ENCODE assay signal across 1 fruit fly cellular context in genomic region chr3R:25047504-25047903, dm6.
TF ChIP-seq lines count a peak whose summit lies in the region.

Gene CG11790, plus strand, starts transcription at chr3R:25047706.

TF ChIP-seq in whole organism, embryonic, 481 proteins besides CTCF, POLR2A, EP300 and RAD21 (continued from another document and continues in another):
- TF ChIP-seq cato (GFP tag; optimal IDR thresholded peaks at IDR 0.05; lab: Kevin White, UChicago; ENCODE audit: borderline replicate concordance) (no peak), her (GFP tag; optimal IDR thresholded peaks at IDR 0.05; lab: Kevin White, UChicago) (peak; percentile 55), CG32532 (GFP tag; IDR thresholded peaks at IDR 0.05; lab: Robert Waterston, UW) (peak; percentile 43; the same call in 1 of the 2 replicates), CG12391 (tag; optimal IDR thresholded peaks at IDR 0.05; lab: Kevin White, UChicago) (no peak), Dp (GFP tag; optimal IDR thresholded peaks at IDR 0.05; lab: Kevin White, UChicago) (peak; percentile 7), Doc2 (GFP tag; IDR thresholded peaks at IDR 0.05; lab: Robert Waterston, UW) (no peak), dm (GFP tag; optimal IDR thresholded peaks at IDR 0.05; lab: Kevin White, UChicago) (no peak), CG34376 (GFP tag; optimal IDR thresholded peaks at IDR 0.05; lab: Kevin White, UChicago) (no peak), chinmo (GFP tag; IDR thresholded peaks at IDR 0.05; lab: Robert Waterston, UW; ENCODE audit: partially characterized antibody) (0 out of 4 replicates have a peak, but pooled peaks have one; percentile 42), hth (optimal IDR thresholded peaks at IDR 0.05; lab: Kevin White, UChicago) (no peak), CG33213 (GFP tag; optimal IDR thresholded peaks at IDR 0.05; lab: Kevin White, UChicago) (no peak), CG1529 (GFP tag; optimal IDR thresholded peaks at IDR 0.05; lab: Kevin White, UChicago) (no peak), sug (tag; optimal IDR thresholded peaks at IDR 0.05; lab: Kevin White, UChicago) (no peak), h (optimal IDR thresholded peaks at IDR 0.05; lab: Kevin White, UChicago) (no peak), org-1 (GFP tag; optimal IDR thresholded peaks at IDR 0.05; lab: Kevin White, UChicago) (no peak), Gug (GFP tag; IDR thresholded peaks at IDR 0.05; lab: Robert Waterston, UW) (no peak; the same call in 3 of the 4 replicates), CG12942 (GFP tag; optimal IDR thresholded peaks at IDR 0.05; lab: Kevin White, UChicago) (no peak), CG10147 (GFP tag; optimal IDR thresholded peaks at IDR 0.05; lab: Kevin White, UChicago) (no peak), CG14710 (tag; optimal IDR thresholded peaks at IDR 0.05; lab: Kevin White, UChicago) (no peak), Mes4 (GFP tag; optimal IDR thresholded peaks at IDR 0.05; lab: Kevin White, UChicago) (no peak), corto (GFP tag; optimal IDR thresholded peaks at IDR 0.05; lab: Kevin White, UChicago) (no peak), CG17361 (GFP tag; IDR thresholded peaks at IDR 0.05; lab: Robert Waterston, UW) (no peak), gsb-n (tag; optimal IDR thresholded peaks at IDR 0.05; lab: Kevin White, UChicago) (no peak), NC2β (GFP tag; optimal IDR thresholded peaks at IDR 0.05; lab: Kevin White, UChicago) (no peak), CG10209 (GFP tag; optimal IDR thresholded peaks at IDR 0.05; lab: Kevin White, UChicago) (no peak), CG9215 (GFP tag; IDR thresholded peaks at IDR 0.05; lab: Robert Waterston, UW) (no peak), fd96Cb (tag; optimal IDR thresholded peaks at IDR 0.05; lab: Kevin White, UChicago) (no peak), ewg (GFP tag; optimal IDR thresholded peaks at IDR 0.05; lab: Kevin White, UChicago) (no peak), PHDP (tag; optimal IDR thresholded peaks at IDR 0.05; lab: Kevin White, UChicago) (peak; percentile 4), ems (GFP tag; optimal IDR thresholded peaks at IDR 0.05; lab: Kevin White, UChicago) (no peak), ERR (GFP tag; optimal IDR thresholded peaks at IDR 0.05; lab: Kevin White, UChicago) (no peak), CG10431 (GFP tag; optimal IDR thresholded peaks at IDR 0.05; lab: Kevin White, UChicago) (no peak), tll (GFP tag; optimal IDR thresholded peaks at IDR 0.05; lab: Kevin White, UChicago) (no peak), en (GFP tag; optimal IDR thresholded peaks at IDR 0.05; lab: Kevin White, UChicago) (no peak), Six4 (GFP tag; optimal IDR thresholded peaks at IDR 0.05; lab: Kevin White, UChicago) (peak; percentile 3), CG6813 (GFP tag; optimal IDR thresholded peaks at IDR 0.05; lab: Kevin White, UChicago) (no peak), knrl (GFP tag; IDR thresholded peaks at IDR 0.05; lab: Robert Waterston, UW; ENCODE audit: partially characterized antibody) (peak; percentile 73; the same call in 1 of the 3 replicates), CG8944 (GFP tag; optimal IDR thresholded peaks at IDR 0.05; lab: Kevin White, UChicago) (no peak), repo (GFP tag; optimal IDR thresholded peaks at IDR 0.05; lab: Kevin White, UChicago) (no peak), Hand (GFP tag; optimal IDR thresholded peaks at IDR 0.05; lab: Kevin White, UChicago) (no peak), Atf-2 (GFP tag; optimal IDR thresholded peaks at IDR 0.05; lab: Kevin White, UChicago) (no peak), zfh2 (GFP tag; optimal IDR thresholded peaks at IDR 0.05; lab: Kevin White, UChicago) (peak; percentile 2), zen2 (GFP tag; IDR thresholded peaks at IDR 0.05; lab: Robert Waterston, UW; ENCODE audit: partially characterized antibody) (no peak; the same call in 1 of the 3 replicates), CG2875 (GFP tag; optimal IDR thresholded peaks at IDR 0.05; lab: Kevin White, UChicago) (no peak), bigmax (GFP tag; optimal IDR thresholded peaks at IDR 0.05; lab: Kevin White, UChicago) (no peak), sob (GFP tag; IDR thresholded peaks at IDR 0.05; lab: Robert Waterston, UW) (0 out of 2 replicates have a peak, but pooled peaks have one; percentile 20), cg (GFP tag; optimal IDR thresholded peaks at IDR 0.05; lab: Kevin White, UChicago) (no peak), Antp (GFP tag; optimal IDR thresholded peaks at IDR 0.05; lab: Kevin White, UChicago) (no peak), Atf6 (GFP tag; IDR thresholded peaks at IDR 0.05; lab: Robert Waterston, UW) (no peak), Sry-δ (GFP tag; optimal IDR thresholded peaks at IDR 0.05; lab: Kevin White, UChicago) (peak; percentile 75), MTF-1 (GFP tag; optimal IDR thresholded peaks at IDR 0.05; lab: Kevin White, UChicago; ENCODE audit: borderline replicate concordance) (no peak), gro (GFP tag; optimal IDR thresholded peaks at IDR 0.05; lab: Kevin White, UChicago) (peak; percentile 5), ara (GFP tag; IDR thresholded peaks at IDR 0.05; lab: Robert Waterston, UW) (no peak), eve (GFP tag; optimal IDR thresholded peaks at IDR 0.05; lab: Kevin White, UChicago) (no peak), CG9437 (GFP tag; optimal IDR thresholded peaks at IDR 0.05; lab: Kevin White, UChicago) (no peak), CG7987 (GFP tag; optimal IDR thresholded peaks at IDR 0.05; lab: Kevin White, UChicago) (no peak), CG8388 (GFP tag; optimal IDR thresholded peaks at IDR 0.05; lab: Kevin White, UChicago) (no peak), chm (GFP tag; IDR thresholded peaks at IDR 0.05; lab: Robert Waterston, UW) (no peak), CG8924 (tag; optimal IDR thresholded peaks at IDR 0.05; lab: Kevin White, UChicago) (no peak), odd (GFP tag; optimal IDR thresholded peaks at IDR 0.05; lab: Kevin White, UChicago) (no peak), esg (GFP tag; conservative IDR thresholded peaks at IDR 0.05; lab: Robert Waterston, UW) (no peak), CG3407 (GFP tag; optimal IDR thresholded peaks at IDR 0.05; lab: Kevin White, UChicago) (no peak), CG17568 (GFP tag; optimal IDR thresholded peaks at IDR 0.05; lab: Kevin White, UChicago) (no peak), CG8290 (GFP tag; optimal IDR thresholded peaks at IDR 0.05; lab: Kevin White, UChicago) (no peak), CG8290 (tag; optimal IDR thresholded peaks at IDR 0.05; lab: Kevin White, UChicago) (peak in 1 of 2 experiments; percentile 78), zfh1 (GFP tag; IDR thresholded peaks at IDR 0.05; lab: Robert Waterston, UW) (no peak), p53 (GFP tag; optimal IDR thresholded peaks at IDR 0.05; lab: Kevin White, UChicago) (no peak), CG10565 (GFP tag; optimal IDR thresholded peaks at IDR 0.05; lab: Kevin White, UChicago) (no peak), CG2199 (GFP tag; IDR thresholded peaks at IDR 0.05; lab: Robert Waterston, UW) (no peak), CG11560 (tag; IDR thresholded peaks at IDR 0.05; lab: Robert Waterston, UW) (no peak), Sox100B (GFP tag; optimal IDR thresholded peaks at IDR 0.05; lab: Kevin White, UChicago) (no peak), Ets97D (GFP tag; optimal IDR thresholded peaks at IDR 0.05; lab: Kevin White, UChicago) (no peak), CG16863 (GFP tag; optimal IDR thresholded peaks at IDR 0.05; lab: Kevin White, UChicago) (no peak), CG2116 (GFP tag; optimal IDR thresholded peaks at IDR 0.05; lab: Kevin White, UChicago) (peak; percentile 59), Taf1 (GFP tag; IDR thresholded peaks at IDR 0.05; lab: Robert Waterston, UW) (no peak), Mrtf (GFP tag; IDR thresholded peaks at IDR 0.05; lab: Robert Waterston, UW) (no peak), gcm2 (GFP tag; optimal IDR thresholded peaks at IDR 0.05; lab: Kevin White, UChicago) (no peak), CG17829 (tag; optimal IDR thresholded peaks at IDR 0.05; lab: Kevin White, UChicago) (peak; percentile 7), ap (GFP tag; IDR thresholded peaks at IDR 0.05; lab: Robert Waterston, UW) (no peak), CG18011 (GFP tag; optimal IDR thresholded peaks at IDR 0.05; lab: Kevin White, UChicago) (no peak), Usf (GFP tag; optimal IDR thresholded peaks at IDR 0.05; lab: Kevin White, UChicago) (no peak), gt (GFP tag; IDR thresholded peaks at IDR 0.05; lab: Robert Waterston, UW) (no peak), CG2712 (tag; optimal IDR thresholded peaks at IDR 0.05; lab: Kevin White, UChicago) (no peak), slbo (GFP tag; IDR thresholded peaks at IDR 0.05; lab: Robert Waterston, UW) (no peak), CG33557 (GFP tag; optimal IDR thresholded peaks at IDR 0.05; lab: Kevin White, UChicago) (no peak), sqz (GFP tag; optimal IDR thresholded peaks at IDR 0.05; lab: Kevin White, UChicago) (no peak), CG6854 (GFP tag; optimal IDR thresholded peaks at IDR 0.05; lab: Kevin White, UChicago) (no peak), Blimp-1 (GFP tag; optimal IDR thresholded peaks at IDR 0.05; lab: Kevin White, UChicago) (no peak), Deaf1 (tag; optimal IDR thresholded peaks at IDR 0.05; lab: Kevin White, UChicago) (peak; percentile 2), tin (GFP tag; optimal IDR thresholded peaks at IDR 0.05; lab: Kevin White, UChicago) (no peak), crp (GFP tag; optimal IDR thresholded peaks at IDR 0.05; lab: Kevin White, UChicago) (no peak), Dip3 (GFP tag; optimal IDR thresholded peaks at IDR 0.05; lab: Kevin White, UChicago) (no peak), wor (GFP tag; IDR thresholded peaks at IDR 0.05; lab: Robert Waterston, UW) (no peak), unpg (GFP tag; optimal IDR thresholded peaks at IDR 0.05; lab: Kevin White, UChicago) (no peak), chn (GFP tag; optimal IDR thresholded peaks at IDR 0.05; lab: Kevin White, UChicago) (no peak), YL-1 (GFP tag; optimal IDR thresholded peaks at IDR 0.05; lab: Kevin White, UChicago) (no peak), E2f2 (GFP tag; IDR thresholded peaks at IDR 0.05; lab: Robert Waterston, UW) (0 out of 2 replicates have a peak, but pooled peaks have one; percentile 21), btn (GFP tag; optimal IDR thresholded peaks at IDR 0.05; lab: Kevin White, UChicago) (no peak), lbe (GFP tag; optimal IDR thresholded peaks at IDR 0.05; lab: Kevin White, UChicago) (peak; percentile 2), Fer3 (tag; optimal IDR thresholded peaks at IDR 0.05; lab: Kevin White, UChicago) (no peak), Hsf (GFP tag; optimal IDR thresholded peaks at IDR 0.05; lab: Kevin White, UChicago) (no peak), CG15269 (tag; optimal IDR thresholded peaks at IDR 0.05; lab: Kevin White, UChicago) (no peak), Xrp1 (GFP tag; IDR thresholded peaks at IDR 0.05; lab: Robert Waterston, UW) (peak; percentile 25; the same call in 1 of the 2 replicates), emc (GFP tag; optimal IDR thresholded peaks at IDR 0.05; lab: Kevin White, UChicago) (no peak), CG11247 (GFP tag; IDR thresholded peaks at IDR 0.05; lab: Robert Waterston, UW) (no peak), CG8089 (GFP tag; optimal IDR thresholded peaks at IDR 0.05; lab: Kevin White, UChicago) (no peak), CG30020 (tag; optimal IDR thresholded peaks at IDR 0.05; lab: Kevin White, UChicago) (no peak), jigr1 (GFP tag; IDR thresholded peaks at IDR 0.05; lab: Robert Waterston, UW) (no peak), HmgD (GFP tag; optimal IDR thresholded peaks at IDR 0.05; lab: Kevin White, UChicago) (no peak), CG17385 (GFP tag; optimal IDR thresholded peaks at IDR 0.05; lab: Kevin White, UChicago) (no peak), Dbx (GFP tag; IDR thresholded peaks at IDR 0.05; lab: Robert Waterston, UW) (no peak), lab (GFP tag; optimal IDR thresholded peaks at IDR 0.05; lab: Kevin White, UChicago) (no peak), Asciz (GFP tag; optimal IDR thresholded peaks at IDR 0.05; lab: Kevin White, UChicago) (no peak), CG3281 (GFP tag; optimal IDR thresholded peaks at IDR 0.05; lab: Kevin White, UChicago) (no peak), toy (GFP tag; IDR thresholded peaks at IDR 0.05; lab: Robert Waterston, UW) (no peak), tap (tag; optimal IDR thresholded peaks at IDR 0.05; lab: Kevin White, UChicago) (no peak), gsb (GFP tag; IDR thresholded peaks at IDR 0.05; lab: Robert Waterston, UW) (no peak), CG4328 (GFP tag; optimal IDR thresholded peaks at IDR 0.05; lab: Kevin White, UChicago) (no peak), CG2889 (GFP tag; IDR thresholded peaks at IDR 0.05; lab: Robert Waterston, UW) (no peak), wdn (GFP tag; IDR thresholded peaks at IDR 0.05; lab: Robert Waterston, UW) (no peak), CG12744 (GFP tag; optimal IDR thresholded peaks at IDR 0.05; lab: Kevin White, UChicago) (no peak), HLH54F (GFP tag; optimal IDR thresholded peaks at IDR 0.05; lab: Kevin White, UChicago) (no peak), slou (GFP tag; optimal IDR thresholded peaks at IDR 0.05; lab: Kevin White, UChicago) (no peak), NfI (GFP tag; optimal IDR thresholded peaks at IDR 0.05; lab: Kevin White, UChicago) (peak; percentile 12), CG16779 (GFP tag; IDR thresholded peaks at IDR 0.05; lab: Robert Waterston, UW) (no peak), sna (GFP tag; IDR thresholded peaks at IDR 0.05; lab: Robert Waterston, UW; ENCODE audit: partially characterized antibody) (peak; percentile 75), cas (GFP tag; IDR thresholded peaks at IDR 0.05; lab: Robert Waterston, UW) (no peak), vnd (GFP tag; IDR thresholded peaks at IDR 0.05; lab: Robert Waterston, UW; ENCODE audit: partially characterized antibody) (peak; percentile 65), grau (tag; optimal IDR thresholded peaks at IDR 0.05; lab: Kevin White, UChicago) (no peak), insv (GFP tag; optimal IDR thresholded peaks at IDR 0.05; lab: Kevin White, UChicago) (no peak), D (optimal IDR thresholded peaks at IDR 0.05; lab: Kevin White, UChicago) (no peak), D (GFP tag; optimal IDR thresholded peaks at IDR 0.05; lab: Kevin White, UChicago) (no peak), nau (GFP tag; optimal IDR thresholded peaks at IDR 0.05; lab: Kevin White, UChicago) (no peak), CG18599 (GFP tag; optimal IDR thresholded peaks at IDR 0.05; lab: Kevin White, UChicago) (no peak), salm (tag; optimal IDR thresholded peaks at IDR 0.05; lab: Kevin White, UChicago) (no peak), Sry-β (GFP tag; optimal IDR thresholded peaks at IDR 0.05; lab: Kevin White, UChicago) (peak; percentile 88), al (GFP tag; IDR thresholded peaks at IDR 0.05; lab: Robert Waterston, UW) (no peak), CG11093 (GFP tag; IDR thresholded peaks at IDR 0.05; lab: Robert Waterston, UW) (no peak), danr (GFP tag; IDR thresholded peaks at IDR 0.05; lab: Robert Waterston, UW) (no peak)
